Worm (Caenorhabditis elegans): ENCODE data around the gene saps-1.

DNA sequence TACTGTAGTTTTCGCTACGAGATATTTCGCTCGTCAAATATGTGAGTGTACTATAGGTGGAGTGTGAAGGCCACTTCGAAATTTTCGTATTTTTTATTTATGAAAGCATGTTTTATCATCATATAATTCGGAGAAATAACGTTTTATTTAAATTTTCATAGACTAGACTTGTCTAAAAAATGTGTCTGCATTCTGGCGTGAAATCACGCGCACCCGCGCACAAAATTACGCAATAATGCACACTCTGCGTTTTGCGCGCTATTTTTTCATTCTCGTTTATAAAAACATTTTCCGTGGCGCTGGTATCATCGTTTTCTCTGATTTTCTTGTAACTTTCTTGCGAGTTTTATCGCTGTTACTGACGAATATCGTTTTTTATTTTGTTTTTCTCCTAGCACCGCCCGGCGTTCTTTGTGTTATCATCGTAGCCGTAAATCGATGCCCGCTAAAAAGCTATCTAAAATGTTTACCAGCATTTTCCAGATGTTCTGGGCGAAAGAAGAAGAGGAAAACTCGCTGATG is at the start of gene saps-1:
- TF ChIP-seq him-1 (tag; optimal IDR thresholded peaks at IDR 0.05) (no peak), W03F9.2 (tag; optimal IDR thresholded peaks at IDR 0.05) (peak; percentile 31)

Data from whole organism, L4/young adult.